Worm (Caenorhabditis elegans): Measurements from ENCODE around the gene mec-7.
A peak's percentile ranks its signal among the peaks of the same experiment; 100 is the strongest.

Gene mec-7

ce11 chrX:7776509-7777001 lies at the start of gene mec-7:
Gene mec-7 (minus strand): TSS chrX:7776689.
- TF ChIP-seq dao-5 (tag; optimal IDR thresholded peaks at IDR 0.05) (no peak), him-1 (tag; optimal IDR thresholded peaks at IDR 0.05) (no peak), W03F9.2 (tag; optimal IDR thresholded peaks at IDR 0.05) (no peak)

- TF ChIP-seq dao-5 (tag; optimal IDR thresholded peaks at IDR 0.05) = no peak
These were observed 49.2 kb upstream of the mec-7 start for ce11 chrX:7825707-7826106.

ce11 chrX:7823108-7823704 lies 46.7 kb upstream of the mec-7 start, which contains the start of gene eef-1A.2:
Gene eef-1A.2 (plus strand): TSS chrX:7823654.
- no peak for TF ChIP-seq dao-5 (tag; optimal IDR thresholded peaks at IDR 0.05)
- TF ChIP-seq him-1 (tag; optimal IDR thresholded peaks at IDR 0.05) = peak; percentile 97
- peak; percentile 66 for TF ChIP-seq W03F9.2 (tag; optimal IDR thresholded peaks at IDR 0.05)

ce11 chrX:7817555-7817954 lies 41.1 kb upstream of the mec-7 start:
- no peak for TF ChIP-seq dao-5 (tag; optimal IDR thresholded peaks at IDR 0.05)
- no peak for TF ChIP-seq W03F9.2 (tag; optimal IDR thresholded peaks at IDR 0.05)
- no peak for TF ChIP-seq him-1 (tag; optimal IDR thresholded peaks at IDR 0.05)

ce11 chrX:7816434-7816974 lies 40.0 kb upstream of the mec-7 start, which contains the start of the genes sek-1 and R03G5.6:
Gene sek-1 (plus strand): TSS chrX:7816734.
Gene R03G5.6 (minus strand): TSS chrX:7816924.
- TF ChIP-seq W03F9.2 (tag; optimal IDR thresholded peaks at IDR 0.05) = no peak
- TF ChIP-seq him-1 (tag; optimal IDR thresholded peaks at IDR 0.05) = no peak
- TF ChIP-seq dao-5 (tag; optimal IDR thresholded peaks at IDR 0.05) = no peak

ce11 chrX:7815230-7815629 lies 38.7 kb upstream of the mec-7 start:
- no peak for TF ChIP-seq dao-5 (tag; optimal IDR thresholded peaks at IDR 0.05)
- TF ChIP-seq W03F9.2 (tag; optimal IDR thresholded peaks at IDR 0.05) = no peak
- TF ChIP-seq him-1 (tag; optimal IDR thresholded peaks at IDR 0.05) = no peak

- TF ChIP-seq him-1 (tag; optimal IDR thresholded peaks at IDR 0.05) = no peak
- no peak for TF ChIP-seq W03F9.2 (tag; optimal IDR thresholded peaks at IDR 0.05)
- TF ChIP-seq dao-5 (tag; optimal IDR thresholded peaks at IDR 0.05) = no peak
These were observed 38.3 kb upstream of the mec-7 start for ce11 chrX:7814747-7815146.

ce11 chrX:7810991-7811390 lies 34.5 kb upstream of the mec-7 start:
- TF ChIP-seq him-1 (tag; optimal IDR thresholded peaks at IDR 0.05) (no peak), dao-5 (tag; optimal IDR thresholded peaks at IDR 0.05) (no peak), W03F9.2 (tag; optimal IDR thresholded peaks at IDR 0.05) (no peak)

- TF ChIP-seq dao-5 (tag; optimal IDR thresholded peaks at IDR 0.05) (no peak), W03F9.2 (tag; optimal IDR thresholded peaks at IDR 0.05) (peak; percentile 0), him-1 (tag; optimal IDR thresholded peaks at IDR 0.05) (no peak)
These were observed 33.1 kb upstream of the mec-7 start for ce11 chrX:7809352-7810196.

ce11 chrX:7808388-7808787 lies 31.9 kb upstream of the mec-7 start:
- TF ChIP-seq dao-5 (tag; optimal IDR thresholded peaks at IDR 0.05) (no peak), W03F9.2 (tag; optimal IDR thresholded peaks at IDR 0.05) (no peak), him-1 (tag; optimal IDR thresholded peaks at IDR 0.05) (no peak)

- TF ChIP-seq him-1 (tag; optimal IDR thresholded peaks at IDR 0.05) (no peak), dao-5 (tag; optimal IDR thresholded peaks at IDR 0.05) (no peak), W03F9.2 (tag; optimal IDR thresholded peaks at IDR 0.05) (no peak)
These were observed 23.9 kb upstream of the mec-7 start for ce11 chrX:7800370-7800769.

ce11 chrX:7799680-7800079 lies 23.2 kb upstream of the mec-7 start, which contains the start of gene gpx-7:
Gene gpx-7 (minus strand): TSS chrX:7799780.
- TF ChIP-seq him-1 (tag; optimal IDR thresholded peaks at IDR 0.05) = no peak
- no peak for TF ChIP-seq W03F9.2 (tag; optimal IDR thresholded peaks at IDR 0.05)

ce11 chrX:7798248-7799020 lies 21.9 kb upstream of the mec-7 start, which contains the start of gene adm-4:
Gene adm-4 (minus strand): TSS chrX:7798298.
- TF ChIP-seq W03F9.2 (tag; optimal IDR thresholded peaks at IDR 0.05) = no peak
- peak; percentile 5 for TF ChIP-seq him-1 (tag; optimal IDR thresholded peaks at IDR 0.05)
- TF ChIP-seq dao-5 (tag; optimal IDR thresholded peaks at IDR 0.05) = no peak

Measured in whole organism, L4/young adult.